Fruit fly (Drosophila melanogaster) whole organism, embryonic: ENCODE measurements around the gene CG3566.
A peak's percentile ranks its signal among the peaks of the same experiment; 100 is the strongest.

ENCODE experiments used
- Aef1 ChIP-seq: fragments of 200-800 bp; sonication (Bioruptor generic); IDR thresholded peaks from 3 replicates; pipeline ENCODE4 v1.3.6; 2022; ENCODE audit warnings: missing biosample characterization, missing genetic modification characterization
- Asciz ChIP-seq: fragments of 200-800 bp; sonication (Bioruptor generic); optimal IDR thresholded peaks from 2 replicates; lab custom pipeline; 2017; ENCODE audit warnings: missing biosample characterization, mild to moderate bottlenecking, missing genetic modification characterization, missing genetic modification reagents
- Blimp-1 ChIP-seq: fragments of 200-800 bp; sonication (Bioruptor generic); optimal IDR thresholded peaks from 3 replicates; lab custom pipeline; 2018; ENCODE audit warnings: missing biosample characterization, missing genetic modification characterization, mild to moderate bottlenecking, moderate library complexity, missing genetic modification reagents
- CG10267 ChIP-seq: fragments of 200-800 bp; sonication (Bioruptor generic); optimal IDR thresholded peaks from 2 replicates; lab custom pipeline; 2018; ENCODE audit warnings: missing biosample characterization, mild to moderate bottlenecking, missing genetic modification characterization, moderate library complexity
- CG10543 ChIP-seq: fragments of 200-800 bp; sonication (Bioruptor generic); optimal IDR thresholded peaks from 3 replicates; lab custom pipeline; 2017; ENCODE audit warnings: missing biosample characterization, mild to moderate bottlenecking, missing genetic modification characterization, moderate library complexity
- CG11398 ChIP-seq: fragments of 200-800 bp; sonication (Bioruptor generic); optimal IDR thresholded peaks from 2 replicates; lab custom pipeline; 2016; ENCODE audit warnings: missing biosample characterization, missing genetic modification characterization
- CG12299 ChIP-seq: fragments of 200-800 bp; sonication (Bioruptor generic); optimal IDR thresholded peaks from 2 replicates; lab custom pipeline; 2018; ENCODE audit warnings: missing biosample characterization, mild to moderate bottlenecking, missing genetic modification characterization
- CG12391 ChIP-seq: fragments of 200-800 bp; sonication (Bioruptor generic); optimal IDR thresholded peaks from 3 replicates; lab custom pipeline; 2018; ENCODE audit warnings: missing biosample characterization, mild to moderate bottlenecking, missing genetic modification characterization, moderate library complexity
- CG13287 ChIP-seq: fragments of 200-800 bp; sonication (Bioruptor generic); IDR thresholded peaks from 2 replicates; pipeline ENCODE4 v1.3.6; 2022; ENCODE audit warnings: missing biosample characterization, missing genetic modification characterization; ENCODE audit not compliant: partially characterized antibody
- CG13775 ChIP-seq: fragments of 200-800 bp; sonication (Bioruptor generic); optimal IDR thresholded peaks from 3 replicates; lab custom pipeline; 2017; ENCODE audit warnings: missing biosample characterization, mild to moderate bottlenecking, missing genetic modification characterization
- CG14441 ChIP-seq: fragments of 200-800 bp; sonication (Bioruptor generic); IDR thresholded peaks from 2 replicates; pipeline ENCODE4 v1.3.6; 2022; ENCODE audit warnings: missing biosample characterization, missing genetic modification characterization
- CG17829 ChIP-seq: fragments of 200-800 bp; optimal IDR thresholded peaks from 2 replicates; lab custom pipeline; 2019; ENCODE audit warnings: missing biosample characterization, mild to moderate bottlenecking, missing genetic modification characterization, moderate library complexity
- CG17912 ChIP-seq: fragments of 200-800 bp; sonication (Bioruptor generic); optimal IDR thresholded peaks from 2 replicates; lab custom pipeline; 2018; ENCODE audit warnings: missing biosample characterization, mild to moderate bottlenecking, missing genetic modification characterization
- CG3838 ChIP-seq: fragments of 200-800 bp; sonication (Bioruptor generic); optimal IDR thresholded peaks from 3 replicates; lab custom pipeline; 2016; ENCODE audit warnings: missing biosample characterization, missing genetic modification characterization
- CG4328 ChIP-seq: fragments of 200-800 bp; sonication (Bioruptor generic); optimal IDR thresholded peaks from 3 replicates; lab custom pipeline; 2017; ENCODE audit warnings: missing biosample characterization, missing genetic modification reagents, missing genetic modification characterization
- CG4424 ChIP-seq: fragments of 200-800 bp; sonication (Bioruptor generic); optimal IDR thresholded peaks from 3 replicates; lab custom pipeline; 2016; ENCODE audit warnings: missing biosample characterization, missing genetic modification characterization
- CG6175 ChIP-seq: fragments of 200-800 bp; sonication (Bioruptor generic); IDR thresholded peaks from 3 replicates; pipeline ENCODE4 v1.3.6; 2022; ENCODE audit warnings: missing biosample characterization, missing genetic modification characterization
- CG7786 ChIP-seq: fragments of 200-800 bp; sonication (Bioruptor generic); optimal IDR thresholded peaks from 2 replicates; lab custom pipeline; 2016; ENCODE audit warnings: missing biosample characterization, missing genetic modification characterization
- CG7928 ChIP-seq: fragments of 200-800 bp; sonication (Bioruptor generic); optimal IDR thresholded peaks from 2 replicates; lab custom pipeline; 2017; ENCODE audit warnings: missing biosample characterization, mild to moderate bottlenecking, missing genetic modification characterization
- CG8281 ChIP-seq: fragments of 200-800 bp; sonication (Bioruptor generic); optimal IDR thresholded peaks from 2 replicates; lab custom pipeline; 2018; ENCODE audit warnings: missing biosample characterization, mild to moderate bottlenecking, missing genetic modification characterization, moderate library complexity
- CG8388 ChIP-seq: fragments of 200-800 bp; sonication (Bioruptor generic); optimal IDR thresholded peaks from 2 replicates; lab custom pipeline; 2019; ENCODE audit warnings: missing biosample characterization, mild to moderate bottlenecking, missing genetic modification characterization, moderate library complexity
- CG9609 ChIP-seq: fragments of 200-800 bp; sonication (Bioruptor generic); optimal IDR thresholded peaks from 3 replicates; lab custom pipeline; 2016; ENCODE audit warnings: missing biosample characterization, missing genetic modification characterization
- CG9932 ChIP-seq: fragments of 200-800 bp; sonication (Bioruptor generic); IDR thresholded peaks from 2 replicates; pipeline ENCODE4 v1.3.6; 2022; ENCODE audit warnings: missing biosample characterization, missing genetic modification characterization
- D19B ChIP-seq: fragments of 200-800 bp; sonication (Bioruptor generic); optimal IDR thresholded peaks from 2 replicates; lab custom pipeline; 2017; ENCODE audit warnings: missing biosample characterization, mild to moderate bottlenecking, missing genetic modification characterization
- Dbx ChIP-seq: fragments of 200-800 bp; sonication (Bioruptor generic); IDR thresholded peaks from 3 replicates; pipeline ENCODE4 v1.3.6; 2022; ENCODE audit warnings: missing biosample characterization, missing genetic modification characterization
- Dip2 ChIP-seq: fragments of 200-800 bp; sonication (Bioruptor generic); IDR thresholded peaks from 2 replicates; pipeline ENCODE4 v1.3.6; 2022; ENCODE audit warnings: missing biosample characterization, missing genetic modification characterization
- Fer1 ChIP-seq: fragments of 200-800 bp; sonication (Bioruptor generic); optimal IDR thresholded peaks from 2 replicates; lab custom pipeline; 2017; ENCODE audit warnings: missing biosample characterization, mild to moderate bottlenecking, missing genetic modification characterization
- HLH4C ChIP-seq: fragments of 200-800 bp; sonication (Bioruptor generic); IDR thresholded peaks from 3 replicates; pipeline ENCODE4 v1.3.6; 2022; ENCODE audit warnings: missing biosample characterization, missing genetic modification characterization; ENCODE audit not compliant: partially characterized antibody
- Hmr ChIP-seq: fragments of 200-800 bp; sonication (Bioruptor generic); optimal IDR thresholded peaks from 3 replicates; lab custom pipeline; 2017; ENCODE audit warnings: mild to moderate bottlenecking, missing biosample characterization, missing genetic modification reagents, missing genetic modification characterization
- Hr51 ChIP-seq, 2 experiments: fragments of 200-800 bp; sonication (Bioruptor generic); optimal IDR thresholded peaks; 2 replicates in 1 of 2; 3 replicates in 1 of 2; lab custom pipeline; 2016 to 2018; ENCODE audit warnings: missing biosample characterization in 2 of 2, missing genetic modification characterization in 2 of 2, mild to moderate bottlenecking in 1 of 2, moderate library complexity in 1 of 2
- Neu2 ChIP-seq: fragments of 200-800 bp; sonication (Bioruptor generic); optimal IDR thresholded peaks from 3 replicates; lab custom pipeline; 2016; ENCODE audit warnings: missing biosample characterization, missing genetic modification characterization, borderline replicate concordance
- Opbp ChIP-seq: fragments of 200-800 bp; sonication (Bioruptor generic); IDR thresholded peaks from 3 replicates; pipeline ENCODE4 v1.3.6; 2022; ENCODE audit warnings: missing biosample characterization, missing genetic modification characterization; ENCODE audit not compliant: partially characterized antibody
- Spps ChIP-seq: fragments of 200-800 bp; sonication (Bioruptor generic); optimal IDR thresholded peaks from 2 replicates; lab custom pipeline; 2018; ENCODE audit warnings: missing biosample characterization, mild to moderate bottlenecking, missing genetic modification characterization
- amos ChIP-seq: fragments of 200-800 bp; sonication (Bioruptor generic); IDR thresholded peaks from 2 replicates; pipeline ENCODE4 v1.3.6; 2022; ENCODE audit warnings: missing biosample characterization, missing genetic modification characterization; ENCODE audit not compliant: partially characterized antibody
- ara ChIP-seq: fragments of 200-800 bp; sonication (Bioruptor generic); IDR thresholded peaks from 2 replicates; pipeline ENCODE4 v1.3.6; 2022; ENCODE audit warnings: missing biosample characterization, missing genetic modification characterization
- crol ChIP-seq: fragments of 200-800 bp; sonication (Bioruptor generic); IDR thresholded peaks from 2 replicates; pipeline ENCODE4 v1.3.6; 2022; ENCODE audit warnings: missing biosample characterization, missing genetic modification characterization
- disco-r ChIP-seq: fragments of 200-800 bp; sonication (Bioruptor generic); optimal IDR thresholded peaks from 2 replicates; lab custom pipeline; 2016; ENCODE audit warnings: missing biosample characterization, missing genetic modification characterization
- ftz-f1 ChIP-seq: fragments of 200-800 bp; sonication (Bioruptor generic); optimal IDR thresholded peaks from 2 replicates; lab custom pipeline; 2016; ENCODE audit warnings: missing biosample characterization, missing genetic modification characterization
- grau ChIP-seq: fragments of 200-800 bp; optimal IDR thresholded peaks from 3 replicates; lab custom pipeline; 2019; ENCODE audit warnings: missing biosample characterization, mild to moderate bottlenecking, missing genetic modification characterization, moderate library complexity
- gro ChIP-seq: fragments of 200-800 bp; sonication (Bioruptor generic); optimal IDR thresholded peaks from 2 replicates; lab custom pipeline; 2016; ENCODE audit warnings: missing biosample characterization, missing genetic modification characterization
- lbe ChIP-seq: fragments of 200-800 bp; sonication (Bioruptor generic); optimal IDR thresholded peaks from 2 replicates; lab custom pipeline; 2016; ENCODE audit warnings: missing biosample characterization, mild to moderate bottlenecking, missing genetic modification characterization
- nom ChIP-seq: fragments of 200-800 bp; sonication (Bioruptor generic); optimal IDR thresholded peaks from 2 replicates; lab custom pipeline; 2017; ENCODE audit warnings: missing biosample characterization, missing genetic modification characterization, mild to moderate bottlenecking, moderate library complexity, missing genetic modification reagents
- p53 ChIP-seq: fragments of 200-800 bp; sonication (Bioruptor generic); optimal IDR thresholded peaks from 2 replicates; lab custom pipeline; 2016; ENCODE audit warnings: missing biosample characterization, missing genetic modification characterization
- ranshi ChIP-seq: fragments of 200-800 bp; sonication (Bioruptor generic); IDR thresholded peaks from 2 replicates; pipeline ENCODE4 v1.3.6; 2022; ENCODE audit warnings: missing biosample characterization, missing genetic modification characterization
- sens ChIP-seq: fragments of 200-800 bp; sonication (Bioruptor generic); peaks from one replicate; lab custom pipeline; 2016; ENCODE audit warnings: missing biosample characterization, missing genetic modification characterization
- sr ChIP-seq: fragments of 200-800 bp; sonication (Bioruptor generic); IDR thresholded peaks from 3 replicates; pipeline ENCODE4 v1.3.6; 2022; ENCODE audit warnings: missing biosample characterization, missing genetic modification characterization
- tap ChIP-seq: fragments of 200-800 bp; optimal IDR thresholded peaks from 3 replicates; lab custom pipeline; 2019; ENCODE audit warnings: missing biosample characterization, mild to moderate bottlenecking, missing genetic modification characterization, moderate library complexity
- ttk ChIP-seq: fragments of 200-800 bp; sonication (Bioruptor generic); IDR thresholded peaks from 2 replicates; pipeline ENCODE4 v2.1.2; 2022; ENCODE audit warnings: missing biosample characterization, missing genetic modification characterization
- zen ChIP-seq: fragments of 200-800 bp; sonication (Bioruptor generic); optimal IDR thresholded peaks from 3 replicates; lab custom pipeline; 2018; ENCODE audit warnings: missing biosample characterization, mild to moderate bottlenecking, missing genetic modification characterization, moderate library complexity

The CG3566 gene

DNA sequence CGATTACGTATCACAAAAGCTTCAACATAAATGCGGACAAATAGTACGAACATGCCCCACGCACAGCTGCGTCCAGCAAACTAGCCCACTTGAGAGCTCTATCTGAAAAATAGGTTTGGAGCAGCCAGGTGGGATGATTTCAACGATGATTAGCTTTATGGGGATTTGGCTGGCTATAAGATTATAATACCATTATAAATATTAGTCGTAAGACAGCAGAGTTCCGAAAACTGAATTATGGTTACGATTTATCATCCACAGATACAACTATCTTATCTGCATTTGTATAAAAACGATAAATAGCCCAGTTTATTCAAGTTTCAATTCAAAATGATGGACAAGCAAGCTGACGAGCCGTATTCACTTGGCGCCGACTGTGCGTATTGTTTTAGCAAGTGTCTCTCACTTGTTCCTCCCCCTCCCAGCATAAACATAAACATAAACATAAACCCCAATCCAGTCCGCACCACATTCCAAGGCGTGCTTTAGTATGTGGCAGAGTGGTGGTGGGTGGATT is 12.9 kb downstream of the CG3566 start (continued):
- TF ChIP-seq CG17912 (GFP tag; lab: Kevin White, UChicago), result no peak
- TF ChIP-seq CG4328 (GFP tag; lab: Kevin White, UChicago), result peak; percentile 58
- TF ChIP-seq sens, result peak; percentile 91
- peak; percentile 63 for TF ChIP-seq CG14441 (GFP tag; lab: Robert Waterston, UW)
- peak; percentile 33 for TF ChIP-seq CG3838
- peak; percentile 86 for TF ChIP-seq CG10543 (GFP tag; lab: Kevin White, UChicago)
- no peak for TF ChIP-seq CG13287 (GFP tag; lab: Robert Waterston, UW)
- no peak for TF ChIP-seq HLH4C (GFP tag; lab: Robert Waterston, UW)
- no peak for TF ChIP-seq disco-r
- TF ChIP-seq CG11398 (GFP tag; lab: Kevin White, UChicago), result peak; percentile 26
- no peak for TF ChIP-seq Dip2 (GFP tag; lab: Robert Waterston, UW)
- TF ChIP-seq ftz-f1 (GFP tag; lab: Kevin White, UChicago), result no peak
- TF ChIP-seq ttk (GFP tag; lab: Robert Waterston, UW), result peak; percentile 43; the same call in 1 of the 2 replicates
- peak; percentile 58 for TF ChIP-seq gro
- TF ChIP-seq CG17829 (tag; lab: Kevin White, UChicago), result peak; percentile 71
- peak; percentile 64; the same call in 1 of the 2 replicates for TF ChIP-seq ara (GFP tag; lab: Robert Waterston, UW)
- no peak for TF ChIP-seq lbe (GFP tag; lab: Kevin White, UChicago)
- TF ChIP-seq Asciz (GFP tag; lab: Kevin White, UChicago), result peak; percentile 78
- peak; percentile 70 for TF ChIP-seq tap
- peak; percentile 92 for TF ChIP-seq Fer1 (GFP tag; lab: Kevin White, UChicago)
- TF ChIP-seq p53, result no peak
- peak; percentile 83 for TF ChIP-seq grau
- no peak for TF ChIP-seq Opbp (GFP tag; lab: Robert Waterston, UW)
- peak; percentile 70 for TF ChIP-seq Blimp-1 (GFP tag; lab: Kevin White, UChicago)
- TF ChIP-seq CG8281, result peak; percentile 46
- peak; percentile 60 for TF ChIP-seq CG7786 (GFP tag; lab: Kevin White, UChicago)
- no peak for TF ChIP-seq nom
- TF ChIP-seq CG12391 (tag; lab: Kevin White, UChicago), result peak; percentile 71
- TF ChIP-seq sr, result peak; percentile 15; the same call in 1 of the 3 replicates
- TF ChIP-seq CG12299 (tag; lab: Kevin White, UChicago), result peak; percentile 62
- peak; percentile 63 for TF ChIP-seq CG8388 (GFP tag; lab: Kevin White, UChicago)
- TF ChIP-seq CG9609 (GFP tag; lab: Kevin White, UChicago), result peak; percentile 49
- TF ChIP-seq Spps (tag; lab: Kevin White, UChicago), result peak; percentile 0
- peak; percentile 45; the same call in 1 of the 3 replicates for TF ChIP-seq CG6175 (GFP tag; lab: Robert Waterston, UW)
- peak; percentile 50; the same call in 2 of the 3 replicates for TF ChIP-seq Aef1 (GFP tag; lab: Robert Waterston, UW)
- 0 out of 2 replicates have a peak, but pooled peaks have one; percentile 10 for TF ChIP-seq crol (GFP tag; lab: Robert Waterston, UW)
- TF ChIP-seq Hr51 (GFP tag; optimal IDR thresholded peaks at IDR 0.05; lab: Kevin White, UChicago), result peak; percentile 4 to 87
- TF ChIP-seq ranshi (GFP tag; lab: Robert Waterston, UW), result peak; percentile 47; the same call in 1 of the 2 replicates
- TF ChIP-seq CG4424 (GFP tag; lab: Kevin White, UChicago), result peak; percentile 61
- peak; percentile 40 for TF ChIP-seq CG7928
- peak; percentile 88 for TF ChIP-seq Hmr (GFP tag; lab: Kevin White, UChicago)
- peak; percentile 65 for TF ChIP-seq CG10267
- no peak for TF ChIP-seq Neu2 (GFP tag; lab: Kevin White, UChicago)
- peak; percentile 55 for TF ChIP-seq Dbx
- TF ChIP-seq D19B (GFP tag; lab: Kevin White, UChicago), result peak; percentile 74
- TF ChIP-seq CG13775, result peak; percentile 70
- TF ChIP-seq zen (tag; lab: Kevin White, UChicago), result peak; percentile 34
- TF ChIP-seq CG9932 (GFP tag; lab: Robert Waterston, UW), result peak; percentile 48; the same call in 1 of the 2 replicates
- TF ChIP-seq amos, result no peak
